Fruit fly (Drosophila melanogaster) Kc167 (cell line): ENCODE results near the gene CG8924.

Experiments used
- Myc ChIP-seq: fragments of >200 bp; optimal IDR thresholded peaks from 2 replicates; lab custom pipeline; 2017; ENCODE audit warnings: missing external identifiers
- Sin3A ChIP-seq: fragments of >200 bp; optimal IDR thresholded peaks from 2 replicates; lab custom pipeline; 2018; ENCODE audit warnings: missing external identifiers
- h ChIP-seq: fragments of >200 bp; optimal IDR thresholded peaks from 3 replicates; lab custom pipeline; 2018; ENCODE audit warnings: missing external identifiers
- insv ChIP-seq: fragments of >200 bp; optimal IDR thresholded peaks from 3 replicates; lab custom pipeline; 2018; ENCODE audit warnings: missing external identifiers
- psq ChIP-seq: fragments of >200 bp; optimal IDR thresholded peaks from 2 replicates; lab custom pipeline; 2017; ENCODE audit warnings: missing external identifiers
- ttk ChIP-seq: sonication (Bioruptor generic); optimal IDR thresholded peaks from 2 replicates; lab custom pipeline; 2017; ENCODE audit warnings: missing external identifiers

Gene CG8924

dm6 chrX:15940956-15941246, at the start of gene CG8924:
TSS of gene CG8924 (plus strand) at chrX:15941077.
- TF ChIP-seq psq (lab: Kevin White, UChicago) (no peak), h (lab: Kevin White, UChicago) (no peak), insv (no peak), Sin3A (lab: Kevin White, UChicago) (no peak), Myc (lab: Kevin White, UChicago) (no peak), ttk (no peak)

- TF ChIP-seq h (lab: Kevin White, UChicago) (no peak), insv (no peak), Sin3A (lab: Kevin White, UChicago) (no peak), ttk (no peak), psq (lab: Kevin White, UChicago) (no peak), Myc (lab: Kevin White, UChicago) (no peak)
These were observed 49.1 kb upstream of the CG8924 start, which contains the start of gene shi for dm6 chrX:15891606-15892345. TSS of gene shi (plus strand) at chrX:15892116.

dm6 chrX:15893732-15894264, 47.1 kb upstream of the CG8924 start:
- TF ChIP-seq h (lab: Kevin White, UChicago) (no peak), insv (no peak), ttk (no peak), Myc (lab: Kevin White, UChicago) (no peak), Sin3A (lab: Kevin White, UChicago) (no peak)

dm6 chrX:15909564-15910284, 31.2 kb upstream of the CG8924 start, which contains the start of gene CycD:
TSS of gene CycD (minus strand) at chrX:15909676.
- TF ChIP-seq Myc (lab: Kevin White, UChicago) (no peak), ttk (no peak), Sin3A (lab: Kevin White, UChicago) (no peak), insv (no peak), h (lab: Kevin White, UChicago) (no peak), psq (lab: Kevin White, UChicago) (no peak)

- no peak for TF ChIP-seq h (lab: Kevin White, UChicago)
- TF ChIP-seq psq (lab: Kevin White, UChicago): no peak
- no peak for TF ChIP-seq Sin3A (lab: Kevin White, UChicago)
- no peak for TF ChIP-seq ttk
- TF ChIP-seq insv: no peak
- TF ChIP-seq Myc (lab: Kevin White, UChicago): no peak
These were observed 30.3 kb upstream of the CG8924 start, which contains the start of gene Lrp4 for dm6 chrX:15910570-15910969. TSS of gene Lrp4 (plus strand) at chrX:15910870.

- no peak for TF ChIP-seq Myc (lab: Kevin White, UChicago)
- no peak for TF ChIP-seq ttk
- TF ChIP-seq h (lab: Kevin White, UChicago): no peak
- TF ChIP-seq psq (lab: Kevin White, UChicago): no peak
These were observed 19.2 kb upstream of the CG8924 start, which contains the start of gene CG8916 for dm6 chrX:15921655-15922054. TSS of gene CG8916 (plus strand) at chrX:15921955.

dm6 chrX:15924805-15925204, 16.1 kb upstream of the CG8924 start, which contains the start of gene Lcch3:
TSS of gene Lcch3 (plus strand) at chrX:15925105.
- TF ChIP-seq Sin3A (lab: Kevin White, UChicago) (no peak), Myc (lab: Kevin White, UChicago) (no peak), insv (no peak), ttk (no peak), h (lab: Kevin White, UChicago) (no peak), psq (lab: Kevin White, UChicago) (no peak)

dm6 chrX:15933504-15934225, 7.2 kb upstream of the CG8924 start, which contains the start of gene Ranbp16:
TSS of gene Ranbp16 (minus strand) at chrX:15933867.
- TF ChIP-seq ttk (no peak), psq (lab: Kevin White, UChicago) (no peak), Myc (lab: Kevin White, UChicago) (no peak), Sin3A (lab: Kevin White, UChicago) (no peak), insv (no peak), h (lab: Kevin White, UChicago) (no peak)

dm6 chrX:15934226-15934547, 6.7 kb upstream of the CG8924 start:
- no peak for TF ChIP-seq insv
- TF ChIP-seq Sin3A (lab: Kevin White, UChicago): no peak
- no peak for TF ChIP-seq h (lab: Kevin White, UChicago)
- TF ChIP-seq Myc (lab: Kevin White, UChicago): no peak
- no peak for TF ChIP-seq ttk
- no peak for TF ChIP-seq psq (lab: Kevin White, UChicago)

- no peak for TF ChIP-seq ttk
These were observed 547 bp upstream of the CG8924 start, which contains the start of gene Stim for dm6 chrX:15940105-15940955. TSS of gene Stim (minus strand) at chrX:15940451.

dm6 chrX:15941527-15941926, 650 bp downstream of the CG8924 start:
- TF ChIP-seq psq (lab: Kevin White, UChicago) (no peak), insv (no peak), ttk (no peak), Sin3A (lab: Kevin White, UChicago) (no peak), h (lab: Kevin White, UChicago) (no peak), Myc (lab: Kevin White, UChicago) (no peak)
